Worm (Caenorhabditis elegans) whole organism, L2 larva: ENCODE data around the gene C29E4.11.

Experiments used
- ama-1 ChIP-seq: fragments of 150-350 bp; optimal IDR thresholded peaks from 2 replicates; lab custom pipeline; 2018; ENCODE audit warnings: inconsistent platforms
- nhr-11 ChIP-seq: fragments of 150-350 bp; optimal IDR thresholded peaks from 2 replicates; lab custom pipeline; 2014; ENCODE audit warnings: missing biosample characterization, missing genetic modification characterization
- nhr-237 ChIP-seq: fragments of 150-350 bp; optimal IDR thresholded peaks from 2 replicates; lab custom pipeline; 2014; ENCODE audit warnings: missing biosample characterization, missing genetic modification characterization
- sem-4 ChIP-seq: fragments of 150-350 bp; optimal IDR thresholded peaks from 2 replicates; lab custom pipeline; 2014; ENCODE audit warnings: missing biosample characterization, missing genetic modification reagents, missing genetic modification characterization
- skn-1 ChIP-seq: sonication (generic microtip); optimal IDR thresholded peaks from 2 replicates; lab custom pipeline; 2017; ENCODE audit warnings: missing biosample characterization, missing genetic modification characterization
- snpc-4 ChIP-seq: fragments of 150-350 bp; optimal IDR thresholded peaks from 2 replicates; lab custom pipeline; 2014; ENCODE audit warnings: missing biosample characterization, missing genetic modification characterization
- ztf-4 ChIP-seq: fragments of 150-350 bp; optimal IDR thresholded peaks from 2 replicates; lab custom pipeline; 2014; ENCODE audit warnings: missing biosample characterization, missing genetic modification characterization

- TF ChIP-seq ztf-4 (tag; lab: Kevin White, UChicago) (no peak), nhr-237 (no peak), skn-1 (no peak), ama-1 (lab: Kevin White, UChicago) (no peak), snpc-4 (tag; lab: Kevin White, UChicago) (no peak), nhr-11 (tag; lab: Kevin White, UChicago) (no peak), sem-4 (no peak)
Observed at ce11 chrIII:7996353-7996752, 38.4 kb upstream of the C29E4.11 start, which contains the start of gene npr-17.
